Worm (Caenorhabditis elegans): ENCODE measurements around the gene lit-1.
A peak's percentile ranks its signal among the peaks of the same experiment; 100 is the strongest.

Gene lit-1

ce11 chrIII:13719247-13719758 is 17.5 kb downstream of the lit-1 start (continued):
- peak; percentile 25 for TF ChIP-seq sup-37 (GFP tag; optimal IDR thresholded peaks at IDR 0.05)
- TF ChIP-seq dpl-1 (GFP tag; optimal IDR thresholded peaks at IDR 0.05) = peak in 2 of 3 experiments; percentile 10 to 26

ce11 chrIII:13720190-13720741 is 18.5 kb downstream of the lit-1 start:
- no peak for TF ChIP-seq C16A3.4 (tag; optimal IDR thresholded peaks at IDR 0.05)
- TF ChIP-seq blmp-1 (tag; optimal IDR thresholded peaks at IDR 0.05) = peak; percentile 99
- no peak for TF ChIP-seq ets-5 (GFP tag; IDR thresholded peaks at IDR 0.05)

ce11 chrIII:13721066-13721465 is 19.3 kb downstream of the lit-1 start:
- TF ChIP-seq lin-14 (GFP tag; optimal IDR thresholded peaks at IDR 0.05) (peak; percentile 48), pag-3 (tag; optimal IDR thresholded peaks at IDR 0.05; ENCODE audit: borderline replicate concordance, insufficient read depth) (no peak), lin-15B (tag; optimal IDR thresholded peaks at IDR 0.05) (no peak), zip-4 (GFP tag; optimal IDR thresholded peaks at IDR 0.05) (no peak), unc-98 (GFP tag; IDR thresholded peaks at IDR 0.05) (no peak), pax-3 (tag; optimal IDR thresholded peaks at IDR 0.05) (no peak), dsc-1 (tag; optimal IDR thresholded peaks at IDR 0.05) (no peak), nhr-11 (tag; optimal IDR thresholded peaks at IDR 0.05) (no peak), tlp-1 (tag; optimal IDR thresholded peaks at IDR 0.05) (no peak), mep-1 (tag; optimal IDR thresholded peaks at IDR 0.05) (no peak), dpl-1 (GFP tag; optimal IDR thresholded peaks at IDR 0.05) (no peak), nhr-47 (tag; optimal IDR thresholded peaks at IDR 0.05) (no peak), isw-1 (GFP tag; IDR thresholded peaks at IDR 0.05) (no peak), sptf-1 (tag; optimal IDR thresholded peaks at IDR 0.05) (no peak), elt-2 (tag; optimal IDR thresholded peaks at IDR 0.05) (no peak), C16A3.4 (tag; optimal IDR thresholded peaks at IDR 0.05) (no peak), efl-3 (GFP tag; optimal IDR thresholded peaks at IDR 0.05) (no peak), grh-1 (GFP tag; IDR thresholded peaks at IDR 0.05) (0 out of 2 replicates have a peak, but pooled peaks have one; percentile 37), lin-35 (GFP tag; optimal IDR thresholded peaks at IDR 0.05) (no peak), ceh-63 (GFP tag; optimal IDR thresholded peaks at IDR 0.05) (no peak), sup-37 (GFP tag; optimal IDR thresholded peaks at IDR 0.05) (no peak), hpl-2 (GFP tag; optimal IDR thresholded peaks at IDR 0.05) (no peak), ceh-8 (GFP tag; optimal IDR thresholded peaks at IDR 0.05) (peak; percentile 18), nhr-90 (tag; optimal IDR thresholded peaks at IDR 0.05; ENCODE audit: poor library complexity) (peak; percentile 7), nhr-85 (tag) (peak; percentile 71), unc-62 (GFP tag; optimal IDR thresholded peaks at IDR 0.05) (no peak), blmp-1 (tag; optimal IDR thresholded peaks at IDR 0.05) (peak; percentile 70), unc-30 (tag; optimal IDR thresholded peaks at IDR 0.05) (no peak), nhr-77 (tag; optimal IDR thresholded peaks at IDR 0.05) (no peak)

- TF ChIP-seq ama-1 (optimal IDR thresholded peaks at IDR 0.05) = no peak
- TF ChIP-seq efl-1 (optimal IDR thresholded peaks at IDR 0.05) = no peak
- TF ChIP-seq efl-1 (GFP tag; optimal IDR thresholded peaks at IDR 0.05 in 1 of 2) = peak in 1 of 2 experiments; percentile 6
These were observed 20.2 kb downstream of the lit-1 start for ce11 chrIII:13721944-13722343.

ce11 chrIII:13722387-13723122 is 20.8 kb downstream of the lit-1 start:
- no peak for TF ChIP-seq efl-1 (optimal IDR thresholded peaks at IDR 0.05)
- TF ChIP-seq efl-1 (GFP tag; optimal IDR thresholded peaks at IDR 0.05 in 1 of 2) = peak in 1 of 2 experiments; percentile 83
- TF ChIP-seq nhr-85 (tag) = peak; percentile 50
- TF ChIP-seq fkh-4 (tag; optimal IDR thresholded peaks at IDR 0.05; ENCODE audit: borderline replicate concordance) = peak; percentile 46
- no peak for TF ChIP-seq unc-62 (GFP tag; optimal IDR thresholded peaks at IDR 0.05)
- TF ChIP-seq dsc-1 (tag; optimal IDR thresholded peaks at IDR 0.05) = peak; percentile 87

All from whole organism, L1 larva.